Worm (Caenorhabditis elegans): ENCODE measurements around the gene fbxb-105.

DNA sequence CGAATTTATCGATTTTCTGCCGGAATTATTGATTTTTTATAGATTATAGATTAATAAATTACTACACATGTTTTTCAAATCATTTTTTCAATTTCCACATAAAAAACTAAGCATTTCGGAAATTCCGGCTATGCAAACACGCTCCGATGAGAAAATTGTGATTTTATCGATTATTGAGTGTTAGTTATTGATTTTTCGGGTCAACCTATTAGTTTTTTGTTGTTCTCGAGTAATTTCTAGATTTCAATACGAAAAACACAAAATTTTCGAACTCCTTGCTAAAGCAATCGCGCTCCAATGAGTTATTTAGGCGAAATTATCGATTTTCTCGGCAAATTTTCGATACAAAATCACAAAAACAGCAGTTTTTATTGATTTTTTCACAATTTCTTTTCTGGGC, 24.7 kb upstream of the fbxb-105 start:
- no peak for TF ChIP-seq ztf-4 (tag; optimal IDR thresholded peaks at IDR 0.05)
- no peak for TF ChIP-seq lin-39 (tag; optimal IDR thresholded peaks at IDR 0.05)
- TF ChIP-seq mdl-1 (tag; optimal IDR thresholded peaks at IDR 0.05) = no peak
- no peak for TF ChIP-seq nhr-12 (tag; optimal IDR thresholded peaks at IDR 0.05)
- TF ChIP-seq pha-4 (tag; optimal IDR thresholded peaks at IDR 0.05) = no peak
- TF ChIP-seq nhr-76 (tag; optimal IDR thresholded peaks at IDR 0.05) = no peak
- no peak for TF ChIP-seq fkh-10 (GFP tag; optimal IDR thresholded peaks at IDR 0.05)
- TF ChIP-seq nhr-237 (tag; optimal IDR thresholded peaks at IDR 0.05) = no peak
